Fruit fly (Drosophila melanogaster) whole organism: ENCODE results near the gene CG13113.
A peak's percentile ranks its signal among the peaks of the same experiment; 100 is the strongest.

Experiments used
- CG8478 ChIP-seq: fragments of >200 bp; optimal IDR thresholded peaks from 2 replicates; lab custom pipeline; 2018; ENCODE audit warnings: inconsistent platforms
- Dll ChIP-seq: fragments of >200 bp; optimal IDR thresholded peaks from 2 replicates; lab custom pipeline; 2017
- EcR ChIP-seq, 2 experiments: fragments of >200 bp; optimal IDR thresholded peaks; 2 replicates each; lab custom pipeline; 2017; ENCODE audit warnings: missing biosample characterization in 2 of 2, missing genetic modification characterization in 2 of 2, missing genetic modification reagents in 2 of 2
- pan ChIP-seq: fragments of >200 bp; optimal IDR thresholded peaks from 2 replicates; lab custom pipeline; 2017
- psq ChIP-seq: fragments of >200 bp; optimal IDR thresholded peaks from 2 replicates; lab custom pipeline; 2017
- usp ChIP-seq: fragments of >200 bp; optimal IDR thresholded peaks from 2 replicates; lab custom pipeline; 2017; ENCODE audit warnings: missing biosample characterization, missing genetic modification characterization, mixed read lengths

Gene CG13113

dm6 chr2L:9543871-9544270 lies at the start of gene CG13113:
Gene CG13113 (plus strand): TSS chr2L:9544171.
- TF ChIP-seq usp, result no peak
- no peak for TF ChIP-seq psq
- TF ChIP-seq CG8478 (lab: Kevin White, UChicago), result no peak
- TF ChIP-seq EcR (GFP tag; optimal IDR thresholded peaks at IDR 0.05; lab: Kevin White, UChicago), result no peak
- no peak for TF ChIP-seq pan (lab: Kevin White, UChicago)
- TF ChIP-seq Dll (lab: Kevin White, UChicago), result no peak

dm6 chr2L:9494663-9495417 lies 49.1 kb upstream of the CG13113 start, which contains the start of gene Gdi:
Gene Gdi (minus strand): TSS chr2L:9494876.
- no peak for TF ChIP-seq pan (lab: Kevin White, UChicago)
- TF ChIP-seq usp, result no peak
- peak; percentile 3 for TF ChIP-seq psq

dm6 chr2L:9495418-9495779 lies 48.6 kb upstream of the CG13113 start, which contains the start of gene CG33298:
Gene CG33298 (plus strand): TSS chr2L:9495474.
- TF ChIP-seq Dll (lab: Kevin White, UChicago), result no peak
- TF ChIP-seq pan (lab: Kevin White, UChicago), result no peak

- no peak for TF ChIP-seq usp
- no peak for TF ChIP-seq CG8478 (lab: Kevin White, UChicago)
- no peak for TF ChIP-seq pan (lab: Kevin White, UChicago)
- no peak for TF ChIP-seq psq
- TF ChIP-seq EcR (GFP tag; optimal IDR thresholded peaks at IDR 0.05; lab: Kevin White, UChicago), result no peak
- TF ChIP-seq Dll (lab: Kevin White, UChicago), result no peak
Observed at dm6 chr2L:9495870-9496269, 48.1 kb upstream of the CG13113 start.

- TF ChIP-seq pan (lab: Kevin White, UChicago) (no peak), EcR (GFP tag; optimal IDR thresholded peaks at IDR 0.05; lab: Kevin White, UChicago) (peak in 1 of 2 experiments; percentile 15), Dll (lab: Kevin White, UChicago) (no peak)
Observed at dm6 chr2L:9496378-9497284, 47.3 kb upstream of the CG13113 start.

- TF ChIP-seq psq (no peak), EcR (GFP tag; optimal IDR thresholded peaks at IDR 0.05; lab: Kevin White, UChicago) (peak in 1 of 2 experiments; percentile 61)
Observed at dm6 chr2L:9497285-9497660, 46.7 kb upstream of the CG13113 start.

- TF ChIP-seq pan (lab: Kevin White, UChicago) (no peak), usp (no peak), psq (no peak), Dll (lab: Kevin White, UChicago) (no peak), CG8478 (lab: Kevin White, UChicago) (no peak), EcR (GFP tag; optimal IDR thresholded peaks at IDR 0.05; lab: Kevin White, UChicago) (no peak)
Observed at dm6 chr2L:9498185-9498984, 45.6 kb upstream of the CG13113 start.

dm6 chr2L:9498985-9499249 lies 45.1 kb upstream of the CG13113 start:
- TF ChIP-seq psq (no peak), Dll (lab: Kevin White, UChicago) (no peak), EcR (GFP tag; optimal IDR thresholded peaks at IDR 0.05; lab: Kevin White, UChicago) (no peak), usp (no peak), pan (lab: Kevin White, UChicago) (no peak), CG8478 (lab: Kevin White, UChicago) (no peak)

dm6 chr2L:9500454-9500853 lies 43.5 kb upstream of the CG13113 start:
- TF ChIP-seq EcR (GFP tag; optimal IDR thresholded peaks at IDR 0.05; lab: Kevin White, UChicago) (no peak), psq (no peak), CG8478 (lab: Kevin White, UChicago) (no peak), usp (no peak), Dll (lab: Kevin White, UChicago) (no peak), pan (lab: Kevin White, UChicago) (no peak)

- TF ChIP-seq Dll (lab: Kevin White, UChicago), result no peak
- TF ChIP-seq usp, result no peak
- TF ChIP-seq EcR (GFP tag; optimal IDR thresholded peaks at IDR 0.05; lab: Kevin White, UChicago), result no peak
- TF ChIP-seq psq, result no peak
- TF ChIP-seq CG8478 (lab: Kevin White, UChicago), result no peak
- TF ChIP-seq pan (lab: Kevin White, UChicago), result peak; percentile 33
Observed at dm6 chr2L:9502786-9503443, 41.1 kb upstream of the CG13113 start.

- TF ChIP-seq pan (lab: Kevin White, UChicago) (no peak), CG8478 (lab: Kevin White, UChicago) (no peak), psq (no peak), EcR (GFP tag; optimal IDR thresholded peaks at IDR 0.05; lab: Kevin White, UChicago) (no peak), usp (no peak), Dll (lab: Kevin White, UChicago) (no peak)
Observed at dm6 chr2L:9505372-9506103, 38.4 kb upstream of the CG13113 start.
